Worm (Caenorhabditis elegans): ENCODE data around the gene Y57A10C.11.

Gene Y57A10C.11

ce11 chrII:12457275-12457674 is 42.6 kb upstream of the Y57A10C.11 start, which contains the start of gene sre-38:
Gene sre-38, plus strand, starts transcription at chrII:12457575.
- TF ChIP-seq cnd-1 (tag; optimal IDR thresholded peaks at IDR 0.05) (no peak), lin-13 (tag; optimal IDR thresholded peaks at IDR 0.05) (no peak), unc-39 (tag; optimal IDR thresholded peaks at IDR 0.05) (no peak), nhr-28 (tag; optimal IDR thresholded peaks at IDR 0.05) (no peak), ham-2 (GFP tag; optimal IDR thresholded peaks at IDR 0.05) (no peak), drap-1 (GFP tag; optimal IDR thresholded peaks at IDR 0.05) (no peak), sptf-1 (tag; optimal IDR thresholded peaks at IDR 0.05) (no peak), nhr-2 (tag; optimal IDR thresholded peaks at IDR 0.05) (no peak), nhr-237 (tag; optimal IDR thresholded peaks at IDR 0.05) (no peak), lin-32 (GFP tag; optimal IDR thresholded peaks at IDR 0.05) (no peak), nhr-12 (tag; optimal IDR thresholded peaks at IDR 0.05) (no peak), flh-1 (GFP tag; optimal IDR thresholded peaks at IDR 0.05) (no peak), pha-4 (tag; optimal IDR thresholded peaks at IDR 0.05) (no peak), tbx-8 (GFP tag; optimal IDR thresholded peaks at IDR 0.05) (no peak), snpc-4 (tag; optimal IDR thresholded peaks at IDR 0.05) (no peak), hlh-1 (tag; optimal IDR thresholded peaks at IDR 0.05) (no peak), ceh-43 (GFP tag; optimal IDR thresholded peaks at IDR 0.05) (no peak), unc-62 (GFP tag; optimal IDR thresholded peaks at IDR 0.05) (no peak), ceh-83 (GFP tag; optimal IDR thresholded peaks at IDR 0.05) (no peak), nhr-76 (tag; optimal IDR thresholded peaks at IDR 0.05) (no peak)

DNA sequence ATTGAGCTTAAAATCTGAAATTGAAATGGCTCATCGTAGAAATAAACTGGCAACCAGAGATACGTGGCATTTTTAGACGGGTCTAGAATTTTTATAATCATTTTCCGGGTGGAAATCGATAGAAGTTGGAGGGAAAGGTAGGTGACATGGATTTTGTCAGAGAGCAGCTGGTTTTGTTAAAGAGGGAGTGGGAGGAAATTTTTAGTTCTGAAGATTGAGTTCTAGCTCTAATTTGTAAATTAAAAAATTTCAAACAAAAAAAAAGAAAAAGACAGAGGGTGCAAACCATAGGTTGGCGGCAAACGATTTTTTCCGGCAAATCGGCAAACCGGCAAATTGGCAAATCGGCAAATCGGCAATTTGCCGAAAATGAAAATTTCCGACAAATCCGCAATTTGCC is 41.9 kb upstream of the Y57A10C.11 start, which contains the start of gene sre-32:
sre-32 (minus strand) TSS at position 101 of the 400 bp plus-strand sequence.
- TF ChIP-seq unc-62 (GFP tag; optimal IDR thresholded peaks at IDR 0.05), result no peak
- TF ChIP-seq elt-3 (tag; optimal IDR thresholded peaks at IDR 0.05), result no peak
- TF ChIP-seq ceh-83 (GFP tag; optimal IDR thresholded peaks at IDR 0.05), result no peak
- no peak for TF ChIP-seq mab-5 (tag; optimal IDR thresholded peaks at IDR 0.05)
- no peak for TF ChIP-seq ces-1 (GFP tag; optimal IDR thresholded peaks at IDR 0.05)
- no peak for TF ChIP-seq mep-1 (tag; optimal IDR thresholded peaks at IDR 0.05)

DNA sequence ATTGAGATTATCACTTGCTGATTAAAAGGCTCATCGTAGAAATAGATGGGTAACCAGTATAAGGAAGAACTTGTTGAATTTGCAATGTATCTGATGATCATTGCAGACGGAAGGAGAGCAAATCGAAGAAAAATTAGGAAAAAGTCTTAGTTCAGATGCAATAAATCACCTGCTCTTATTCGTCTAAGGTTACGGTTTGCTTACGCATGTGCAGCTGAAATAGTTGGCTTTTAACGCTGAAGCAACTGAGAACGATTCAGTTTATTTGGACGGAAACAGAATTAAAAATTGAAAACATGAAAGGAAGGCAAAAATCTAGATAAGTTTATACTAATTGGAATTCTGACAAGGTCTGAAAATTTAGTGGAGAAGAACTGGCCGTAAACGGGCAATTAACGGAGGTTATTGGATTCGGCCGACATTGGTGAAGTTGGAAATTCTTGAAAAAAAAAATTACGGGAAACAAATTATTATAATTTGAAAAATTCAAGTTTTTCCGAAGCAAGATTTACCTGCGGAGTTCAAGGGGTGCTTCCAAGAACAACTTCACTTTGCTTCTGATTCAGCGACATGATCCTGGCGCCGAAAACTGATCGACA is 38.1 kb upstream of the Y57A10C.11 start, which contains the start of the genes sre-35 and sre-33:
sre-35 (minus strand) TSS at position 101 of the 599 bp plus-strand sequence.
sre-33 (plus strand) TSS at position 549 of the 599 bp plus-strand sequence.
- no peak for TF ChIP-seq ham-2 (GFP tag; optimal IDR thresholded peaks at IDR 0.05)
- TF ChIP-seq nhr-28 (tag; optimal IDR thresholded peaks at IDR 0.05), result no peak
- no peak for TF ChIP-seq flh-1 (GFP tag; optimal IDR thresholded peaks at IDR 0.05)
- no peak for TF ChIP-seq ztf-11 (tag; optimal IDR thresholded peaks at IDR 0.05)
- no peak for TF ChIP-seq tbx-8 (GFP tag; optimal IDR thresholded peaks at IDR 0.05)
- no peak for TF ChIP-seq drap-1 (GFP tag; optimal IDR thresholded peaks at IDR 0.05)
- TF ChIP-seq unc-62 (GFP tag; optimal IDR thresholded peaks at IDR 0.05), result no peak
- no peak for TF ChIP-seq mep-1 (tag; optimal IDR thresholded peaks at IDR 0.05)
- no peak for TF ChIP-seq nhr-12 (tag; optimal IDR thresholded peaks at IDR 0.05)
- no peak for TF ChIP-seq sem-2 (GFP tag; optimal IDR thresholded peaks at IDR 0.05)
- TF ChIP-seq ceh-43 (GFP tag; optimal IDR thresholded peaks at IDR 0.05), result no peak
- TF ChIP-seq nhr-76 (tag; optimal IDR thresholded peaks at IDR 0.05), result no peak
- no peak for TF ChIP-seq M03D4.4 (tag; optimal IDR thresholded peaks at IDR 0.05)
- TF ChIP-seq unc-120 (tag; optimal IDR thresholded peaks at IDR 0.05; ENCODE audit: poor library complexity, severe bottlenecking), result no peak
- TF ChIP-seq nhr-237 (tag; optimal IDR thresholded peaks at IDR 0.05), result no peak

DNA sequence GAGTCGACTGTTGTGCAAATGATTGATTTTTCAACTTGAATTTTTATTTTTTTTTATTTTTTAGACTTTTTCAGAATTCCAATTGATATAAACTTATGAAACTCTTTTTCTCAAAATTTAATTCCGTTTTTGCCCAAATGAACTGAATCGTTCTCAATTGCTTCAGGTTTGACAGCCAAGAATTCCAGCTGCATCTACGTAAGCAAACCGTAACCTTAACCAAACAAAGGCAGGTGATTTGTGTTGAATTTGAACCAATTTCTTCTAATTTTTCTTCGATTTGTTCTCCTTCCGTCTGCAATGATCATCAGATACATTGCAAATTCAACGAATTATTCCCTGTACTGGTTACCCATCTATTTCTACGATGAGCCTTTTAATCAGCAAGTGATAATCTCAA is 35.1 kb upstream of the Y57A10C.11 start, which contains the start of gene sre-34:
sre-34 (plus strand) TSS at position 301 of the 400 bp plus-strand sequence.
- TF ChIP-seq ceh-43 (GFP tag; optimal IDR thresholded peaks at IDR 0.05) (no peak), nhr-76 (tag; optimal IDR thresholded peaks at IDR 0.05) (no peak), zip-8 (tag; optimal IDR thresholded peaks at IDR 0.05) (no peak), lin-32 (GFP tag; optimal IDR thresholded peaks at IDR 0.05) (no peak), ces-1 (GFP tag; optimal IDR thresholded peaks at IDR 0.05) (no peak), sptf-1 (tag; optimal IDR thresholded peaks at IDR 0.05) (no peak), nhr-2 (tag; optimal IDR thresholded peaks at IDR 0.05) (no peak), mep-1 (tag; optimal IDR thresholded peaks at IDR 0.05) (no peak), lin-13 (tag; optimal IDR thresholded peaks at IDR 0.05) (no peak)

- no peak for TF ChIP-seq unc-120 (tag; optimal IDR thresholded peaks at IDR 0.05; ENCODE audit: poor library complexity, severe bottlenecking)
- TF ChIP-seq ztf-11 (tag; optimal IDR thresholded peaks at IDR 0.05), result no peak
- no peak for TF ChIP-seq tbx-8 (GFP tag; optimal IDR thresholded peaks at IDR 0.05)
- TF ChIP-seq M03D4.4 (tag; optimal IDR thresholded peaks at IDR 0.05), result no peak
- TF ChIP-seq mab-5 (tag; optimal IDR thresholded peaks at IDR 0.05), result no peak
- TF ChIP-seq elt-1 (tag; optimal IDR thresholded peaks at IDR 0.05; ENCODE audit: borderline replicate concordance, insufficient read depth), result no peak
- no peak for TF ChIP-seq sem-2 (GFP tag; optimal IDR thresholded peaks at IDR 0.05)
- no peak for TF ChIP-seq pha-4 (tag; optimal IDR thresholded peaks at IDR 0.05)
- no peak for TF ChIP-seq ham-2 (GFP tag; optimal IDR thresholded peaks at IDR 0.05)
- TF ChIP-seq nhr-2 (tag; optimal IDR thresholded peaks at IDR 0.05), result no peak
- TF ChIP-seq lin-13 (tag; optimal IDR thresholded peaks at IDR 0.05), result no peak
- no peak for TF ChIP-seq ceh-39 (tag; optimal IDR thresholded peaks at IDR 0.05)
- TF ChIP-seq flh-1 (GFP tag; optimal IDR thresholded peaks at IDR 0.05), result no peak
- no peak for TF ChIP-seq unc-39 (tag; optimal IDR thresholded peaks at IDR 0.05)
- TF ChIP-seq mls-2 (tag; optimal IDR thresholded peaks at IDR 0.05), result no peak
- TF ChIP-seq hlh-1 (tag; optimal IDR thresholded peaks at IDR 0.05), result no peak
- TF ChIP-seq snpc-4 (tag; optimal IDR thresholded peaks at IDR 0.05), result no peak
- TF ChIP-seq ceh-83 (GFP tag; optimal IDR thresholded peaks at IDR 0.05), result no peak
- TF ChIP-seq cnd-1 (tag; optimal IDR thresholded peaks at IDR 0.05), result no peak
Observed at ce11 chrII:12448241-12448640, 33.5 kb upstream of the Y57A10C.11 start, which contains the start of gene srh-27. Gene srh-27, plus strand, starts transcription at chrII:12448541.
